Worm (Caenorhabditis elegans): ENCODE measurements around the gene Y39A1A.18.
A peak's percentile ranks its signal among the peaks of the same experiment; 100 is the strongest.

The Y39A1A.18 gene

ce11 chrIII:10720170-10720569, 25.9 kb upstream of the Y39A1A.18 start (continued):
- peak; percentile 48; the same call in 1 of the 2 replicates for TF ChIP-seq madf-6 (GFP tag; IDR thresholded peaks at IDR 0.05)
- TF ChIP-seq F23B12.7 (tag; optimal IDR thresholded peaks at IDR 0.05; ENCODE audit: insufficient read depth) = no peak
- peak in 1 of 3 experiments; percentile 63 for TF ChIP-seq lin-35 (GFP tag; optimal IDR thresholded peaks at IDR 0.05)
- TF ChIP-seq ekl-4 (GFP tag; IDR thresholded peaks at IDR 0.05) = peak; percentile 78
- no peak for TF ChIP-seq T07F8.4 (tag; optimal IDR thresholded peaks at IDR 0.05)
- TF ChIP-seq fkh-3 (tag; optimal IDR thresholded peaks at IDR 0.05) = no peak
- no peak for TF ChIP-seq hmg-20 (GFP tag; IDR thresholded peaks at IDR 0.05)
- TF ChIP-seq C17E4.6 (GFP tag; IDR thresholded peaks at IDR 0.05) = no peak
- TF ChIP-seq F49E8.2 (tag; optimal IDR thresholded peaks at IDR 0.05; ENCODE audit: insufficient read depth) = no peak
- TF ChIP-seq D2030.7 (GFP tag; IDR thresholded peaks at IDR 0.05) = no peak
- TF ChIP-seq ceh-91 (GFP tag; IDR thresholded peaks at IDR 0.05) = no peak

DNA sequence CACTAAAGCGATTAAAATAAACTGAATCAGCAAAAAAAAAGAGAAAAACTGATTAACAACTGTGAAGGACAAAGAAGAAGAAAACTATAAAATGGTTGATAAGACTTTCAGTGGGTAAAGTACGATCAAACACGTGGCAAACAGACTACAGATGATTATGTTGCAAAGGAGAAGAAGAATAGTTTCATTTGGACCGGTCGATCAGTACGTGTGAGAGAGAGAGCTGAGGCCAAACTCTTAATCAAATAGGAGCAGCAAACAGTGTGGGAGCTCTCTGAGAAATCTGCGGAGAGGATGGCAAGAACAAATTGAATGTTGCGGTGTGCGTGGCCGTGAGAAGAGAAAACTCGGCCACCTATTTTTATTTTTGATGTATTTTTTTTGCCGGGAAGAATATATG, 24.8 kb upstream of the Y39A1A.18 start:
- TF ChIP-seq cebp-2 (GFP tag; IDR thresholded peaks at IDR 0.05) (0 out of 2 replicates have a peak, but pooled peaks have one; percentile 66), ztf-18 (tag; optimal IDR thresholded peaks at IDR 0.05) (no peak), lsl-1 (GFP tag; optimal IDR thresholded peaks at IDR 0.05) (no peak), madf-10 (tag; optimal IDR thresholded peaks at IDR 0.05) (no peak), chd-7 (tag; optimal IDR thresholded peaks at IDR 0.05) (peak; percentile 38), madf-3 (GFP tag; IDR thresholded peaks at IDR 0.05) (no peak), Y53F4B.3 (GFP tag; IDR thresholded peaks at IDR 0.05) (no peak), ekl-4 (GFP tag; IDR thresholded peaks at IDR 0.05) (0 out of 2 replicates have a peak, but pooled peaks have one; percentile 22), egrh-3 (GFP tag; IDR thresholded peaks at IDR 0.05) (no peak), die-1 (tag; optimal IDR thresholded peaks at IDR 0.05) (no peak), Y95B8A.8 (GFP tag; IDR thresholded peaks at IDR 0.05) (no peak), ceh-79 (tag; optimal IDR thresholded peaks at IDR 0.05) (no peak), attf-6 (GFP tag; IDR thresholded peaks at IDR 0.05) (no peak), nhr-27 (tag; optimal IDR thresholded peaks at IDR 0.05) (no peak), nfyb-1 (GFP tag; IDR thresholded peaks at IDR 0.05) (peak; percentile 24), hlh-12 (tag; optimal IDR thresholded peaks at IDR 0.05) (no peak), attf-3 (GFP tag; conservative IDR thresholded peaks at IDR 0.05) (no peak), nhr-80 (tag; optimal IDR thresholded peaks at IDR 0.05) (peak; percentile 32), lin-35 (GFP tag; optimal IDR thresholded peaks at IDR 0.05) (no peak), ztf-6 (GFP tag; IDR thresholded peaks at IDR 0.05) (no peak), Y79H2A.3 (GFP tag; conservative IDR thresholded peaks at IDR 0.05) (no peak), hlh-26 (GFP tag; conservative IDR thresholded peaks at IDR 0.05) (no peak), ztf-26 (tag; optimal IDR thresholded peaks at IDR 0.05) (peak; percentile 23), let-607 (tag; optimal IDR thresholded peaks at IDR 0.05) (no peak), F57C9.4 (tag; optimal IDR thresholded peaks at IDR 0.05) (no peak), dpl-1 (GFP tag; optimal IDR thresholded peaks at IDR 0.05) (no peak), tbp1 (GFP tag; optimal IDR thresholded peaks at IDR 0.05) (no peak), somi-1 (GFP tag; optimal IDR thresholded peaks at IDR 0.05) (no peak), ccch-3 (GFP tag; optimal IDR thresholded peaks at IDR 0.05) (no peak), sptf-2 (GFP tag; optimal IDR thresholded peaks at IDR 0.05) (no peak), lin-26 (GFP tag; IDR thresholded peaks at IDR 0.05) (peak; percentile 26; the same call in 1 of the 2 replicates), B0035.1 (tag; optimal IDR thresholded peaks at IDR 0.05) (no peak), madf-8 (GFP tag; conservative IDR thresholded peaks at IDR 0.05) (no peak), B0261.1 (tag; optimal IDR thresholded peaks at IDR 0.05) (no peak), mel-28 (tag; optimal IDR thresholded peaks at IDR 0.05; ENCODE audit: borderline replicate concordance) (no peak), Y53G8AR.9 (GFP tag; conservative IDR thresholded peaks at IDR 0.05) (no peak), mes-4 (tag; optimal IDR thresholded peaks at IDR 0.05) (no peak), xnd-1 (tag; optimal IDR thresholded peaks at IDR 0.05) (no peak), fkh-3 (tag; optimal IDR thresholded peaks at IDR 0.05) (no peak), nhr-179 (tag; optimal IDR thresholded peaks at IDR 0.05) (no peak)
